Worm (Caenorhabditis elegans) whole organism, L3 larva: ENCODE results near the gene ncx-3.

Experiments
- R02D3.7 ChIP-seq: fragments of 150-350 bp; optimal IDR thresholded peaks from 2 replicates; lab custom pipeline; 2014; ENCODE audit warnings: missing biosample characterization, missing genetic modification characterization
- ama-1 ChIP-seq: fragments of 150-350 bp; optimal IDR thresholded peaks from 2 replicates; lab custom pipeline; 2018
- ceh-16 ChIP-seq: sonication (generic microtip); optimal IDR thresholded peaks from 2 replicates; lab custom pipeline; 2017; ENCODE audit warnings: missing biosample characterization, missing genetic modification characterization
- ceh-28 ChIP-seq: fragments of 150-350 bp; optimal IDR thresholded peaks from 2 replicates; lab custom pipeline; 2014; ENCODE audit warnings: missing biosample characterization, missing genetic modification reagents, missing genetic modification characterization
- ceh-82 ChIP-seq: fragments of 150-350 bp; optimal IDR thresholded peaks from 2 replicates; lab custom pipeline; 2014; ENCODE audit warnings: missing biosample characterization, missing genetic modification characterization
- ceh-9 ChIP-seq: sonication (generic microtip); optimal IDR thresholded peaks from 2 replicates; lab custom pipeline; 2018; ENCODE audit warnings: missing biosample characterization, missing genetic modification characterization
- egl-27 ChIP-seq: sonication (generic microtip); optimal IDR thresholded peaks from 4 replicates; lab custom pipeline; 2017; ENCODE audit warnings: missing biosample characterization, missing genetic modification reagents, missing genetic modification characterization
- egl-5 ChIP-seq: fragments of 150-350 bp; optimal IDR thresholded peaks from 2 replicates; lab custom pipeline; 2017; ENCODE audit warnings: missing biosample characterization, missing genetic modification reagents, missing genetic modification characterization, inconsistent platforms
- elt-2 ChIP-seq: sonication (generic microtip); optimal IDR thresholded peaks from 2 replicates; lab custom pipeline; 2016; ENCODE audit warnings: missing genetic modification reagents, mild to moderate bottlenecking, missing genetic modification characterization, missing compliant biosample characterization
- elt-3 ChIP-seq, 3 experiments: fragments of 150-350 bp in 1 of 3; sonication (generic microtip) in 2 of 3; optimal IDR thresholded peaks; 2 replicates in 2 of 3; 4 replicates in 1 of 3; lab custom pipeline; 2014 to 2017; ENCODE audit warnings: missing biosample characterization in 3 of 3, missing genetic modification characterization in 3 of 3
- eor-1 ChIP-seq, 2 experiments: fragments of 150-350 bp; optimal IDR thresholded peaks; 2 replicates each; lab custom pipeline; 2014 to 2018; ENCODE audit warnings: missing biosample characterization in 2 of 2, missing genetic modification characterization in 2 of 2
- fkh-10 ChIP-seq: sonication (generic microtip); optimal IDR thresholded peaks from 2 replicates; lab custom pipeline; 2017; ENCODE audit warnings: missing biosample characterization, missing genetic modification reagents, missing genetic modification characterization
- fos-1 ChIP-seq: fragments of 150-350 bp; optimal IDR thresholded peaks from 2 replicates; lab custom pipeline; 2014; ENCODE audit warnings: missing biosample characterization, missing genetic modification characterization
- hmg-11 ChIP-seq: sonication (generic microtip); optimal IDR thresholded peaks from 2 replicates; lab custom pipeline; 2016; ENCODE audit warnings: missing genetic modification characterization, missing compliant biosample characterization
- jun-1 ChIP-seq: fragments of 150-350 bp; optimal IDR thresholded peaks from 2 replicates; lab custom pipeline; 2014; ENCODE audit warnings: missing biosample characterization, missing genetic modification reagents, missing genetic modification characterization
- lin-15B ChIP-seq: fragments of 150-350 bp; optimal IDR thresholded peaks from 2 replicates; lab custom pipeline; 2014; ENCODE audit warnings: missing biosample characterization, missing genetic modification characterization
- lin-39 ChIP-seq: fragments of 150-350 bp; optimal IDR thresholded peaks from 2 replicates; lab custom pipeline; 2018; ENCODE audit warnings: missing biosample characterization, missing genetic modification reagents, missing genetic modification characterization
- lsy-12 ChIP-seq: sonication (generic microtip); optimal IDR thresholded peaks from 2 replicates; lab custom pipeline; 2016; ENCODE audit warnings: mild to moderate bottlenecking, missing genetic modification characterization, missing compliant biosample characterization
- mdl-1 ChIP-seq: fragments of 150-350 bp; optimal IDR thresholded peaks from 2 replicates; lab custom pipeline; 2014; ENCODE audit warnings: missing biosample characterization, missing genetic modification characterization
- nfya-1 ChIP-seq: sonication (generic microtip); optimal IDR thresholded peaks from 2 replicates; lab custom pipeline; 2017; ENCODE audit warnings: missing genetic modification characterization, mild to moderate bottlenecking, missing compliant biosample characterization, antibody characterized with exemption, moderate library complexity; ENCODE audit not compliant: insufficient read depth
- nhr-11 ChIP-seq: fragments of 150-350 bp; optimal IDR thresholded peaks from 2 replicates; lab custom pipeline; 2014; ENCODE audit warnings: missing biosample characterization, missing genetic modification characterization
- nhr-23 ChIP-seq: fragments of 150-350 bp; optimal IDR thresholded peaks from 2 replicates; lab custom pipeline; 2014; ENCODE audit warnings: missing biosample characterization, missing genetic modification reagents, missing genetic modification characterization
- nhr-25 ChIP-seq: sonication (generic microtip); optimal IDR thresholded peaks from 2 replicates; lab custom pipeline; 2017; ENCODE audit warnings: missing biosample characterization, missing genetic modification characterization
- nhr-67 ChIP-seq: fragments of 150-350 bp; optimal IDR thresholded peaks from 2 replicates; lab custom pipeline; 2014; ENCODE audit warnings: missing biosample characterization, missing genetic modification characterization
- nhr-76 ChIP-seq: fragments of 150-350 bp; sonication (generic microtip); optimal IDR thresholded peaks from 5 replicates; lab custom pipeline; 2014; ENCODE audit warnings: missing biosample characterization, missing genetic modification characterization
- pha-4 ChIP-seq: fragments of 150-350 bp; optimal IDR thresholded peaks from 2 replicates; lab custom pipeline; 2014; ENCODE audit warnings: missing biosample characterization, missing genetic modification reagents, missing genetic modification characterization
- pqm-1 ChIP-seq: fragments of 150-350 bp; optimal IDR thresholded peaks from 2 replicates; lab custom pipeline; 2017; ENCODE audit warnings: missing biosample characterization, missing genetic modification characterization, inconsistent platforms
- skn-1 ChIP-seq: fragments of 150-350 bp; optimal IDR thresholded peaks from 2 replicates; lab custom pipeline; 2014; ENCODE audit warnings: missing biosample characterization, missing genetic modification characterization
- snpc-4 ChIP-seq: fragments of 150-350 bp; optimal IDR thresholded peaks from 2 replicates; lab custom pipeline; 2014; ENCODE audit warnings: missing biosample characterization, missing genetic modification characterization
- tbx-2 ChIP-seq: sonication (generic microtip); optimal IDR thresholded peaks from 2 replicates; lab custom pipeline; 2016; ENCODE audit warnings: mild to moderate bottlenecking, missing genetic modification characterization, missing compliant biosample characterization
- unc-62 ChIP-seq: fragments of 150-350 bp; sonication (generic microtip); optimal IDR thresholded peaks from 4 replicates; lab custom pipeline; 2014; ENCODE audit warnings: missing biosample characterization, missing genetic modification reagents, missing genetic modification characterization
- zag-1 ChIP-seq: fragments of 150-350 bp; optimal IDR thresholded peaks from 2 replicates; lab custom pipeline; 2014; ENCODE audit warnings: missing biosample characterization, missing genetic modification characterization

The ncx-3 gene

ce11 chrIV:10688972-10689567, 27.4 kb upstream of the ncx-3 start, which contains the start of gene R102.3:
TSS of gene R102.3 (plus strand) at chrIV:10689517.
- TF ChIP-seq elt-2 (tag; lab: Kevin White, UChicago) (no peak), nhr-11 (tag; lab: Kevin White, UChicago) (peak; percentile 7), nhr-23 (tag; lab: Kevin White, UChicago) (no peak), lsy-12 (tag; lab: Kevin White, UChicago) (no peak)

- TF ChIP-seq nhr-11 (tag; lab: Kevin White, UChicago) (no peak), mdl-1 (no peak)
Measured at ce11 chrIV:10690139-10690538, 26.3 kb upstream of the ncx-3 start, which contains the start of gene R102.8. TSS of gene R102.8 (minus strand) at chrIV:10690239.

- no peak for TF ChIP-seq lsy-12 (tag; lab: Kevin White, UChicago)
- TF ChIP-seq snpc-4 (tag; lab: Kevin White, UChicago), result no peak
- TF ChIP-seq ceh-28 (tag; lab: Kevin White, UChicago), result no peak
- TF ChIP-seq zag-1 (tag; lab: Kevin White, UChicago), result no peak
- no peak for TF ChIP-seq egl-27 (tag; lab: Kevin White, UChicago)
- no peak for TF ChIP-seq pqm-1 (tag; lab: Kevin White, UChicago)
- TF ChIP-seq ceh-9 (tag; lab: Kevin White, UChicago), result no peak
- TF ChIP-seq elt-2 (tag; lab: Kevin White, UChicago), result no peak
- no peak for TF ChIP-seq nfya-1 (tag; lab: Kevin White, UChicago)
- TF ChIP-seq ceh-82 (tag; lab: Kevin White, UChicago), result no peak
- TF ChIP-seq fkh-10 (GFP tag; lab: Kevin White, UChicago), result no peak
- no peak for TF ChIP-seq jun-1 (tag; lab: Kevin White, UChicago)
- no peak for TF ChIP-seq eor-1 (tag; optimal IDR thresholded peaks at IDR 0.05; lab: Kevin White, UChicago)
- no peak for TF ChIP-seq fos-1 (tag; lab: Kevin White, UChicago)
Measured at ce11 chrIV:10695203-10695602, 21.2 kb upstream of the ncx-3 start, which contains the start of gene R102.4. TSS of gene R102.4 (minus strand) at chrIV:10695303.

ce11 chrIV:10697022-10697979, 19.1 kb upstream of the ncx-3 start, which contains the start of gene allo-1:
TSS of gene allo-1 (minus strand) at chrIV:10697072.
- TF ChIP-seq nhr-23 (tag; lab: Kevin White, UChicago), result peak; percentile 72
- peak; percentile 58 for TF ChIP-seq egl-5
- peak; percentile 45 for TF ChIP-seq hmg-11 (tag; lab: Kevin White, UChicago)
- TF ChIP-seq pha-4 (tag; lab: Kevin White, UChicago), result peak; percentile 67
- peak; percentile 1 for TF ChIP-seq skn-1 (tag; lab: Kevin White, UChicago)
- no peak for TF ChIP-seq ceh-9 (tag; lab: Kevin White, UChicago)
- TF ChIP-seq elt-3 (tag; optimal IDR thresholded peaks at IDR 0.05; lab: Kevin White, UChicago), result no peak
- no peak for TF ChIP-seq tbx-2 (tag; lab: Kevin White, UChicago)
- peak; percentile 72 for TF ChIP-seq jun-1 (tag; lab: Kevin White, UChicago)
- TF ChIP-seq ceh-28 (tag; lab: Kevin White, UChicago), result peak; percentile 33
- no peak for TF ChIP-seq fkh-10 (GFP tag; lab: Kevin White, UChicago)
- TF ChIP-seq ceh-16 (tag; lab: Kevin White, UChicago), result no peak
- TF ChIP-seq zag-1 (tag; lab: Kevin White, UChicago), result no peak
- no peak for TF ChIP-seq nhr-67
- TF ChIP-seq nfya-1 (tag; lab: Kevin White, UChicago), result peak; percentile 36
- no peak for TF ChIP-seq nhr-76 (tag; lab: Kevin White, UChicago)
- TF ChIP-seq unc-62 (GFP tag; lab: Kevin White, UChicago), result no peak
- no peak for TF ChIP-seq R02D3.7 (tag; lab: Kevin White, UChicago)
- TF ChIP-seq lin-39 (tag; lab: Kevin White, UChicago), result peak; percentile 40
- TF ChIP-seq snpc-4 (tag; lab: Kevin White, UChicago), result peak; percentile 67
- peak; percentile 86 for TF ChIP-seq nhr-25 (tag; lab: Kevin White, UChicago)
- peak; percentile 8 for TF ChIP-seq ama-1
- peak; percentile 15 for TF ChIP-seq pqm-1 (tag; lab: Kevin White, UChicago)
- TF ChIP-seq lin-15B, result peak; percentile 23
- peak; percentile 47 for TF ChIP-seq elt-2 (tag; lab: Kevin White, UChicago)
